Worm (Caenorhabditis elegans): ENCODE results near the gene ncx-7.

- no peak for TF ChIP-seq ama-1 (optimal IDR thresholded peaks at IDR 0.05)
- TF ChIP-seq unc-55 (GFP tag; optimal IDR thresholded peaks at IDR 0.05) = no peak
Observed at ce11 chrIII:9698635-9699396, 21.3 kb downstream of the ncx-7 start.
